Worm (Caenorhabditis elegans): ENCODE results near the gene fbxa-88.
A peak's percentile ranks its signal among the peaks of the same experiment; 100 is the strongest.

Gene fbxa-88

DNA sequence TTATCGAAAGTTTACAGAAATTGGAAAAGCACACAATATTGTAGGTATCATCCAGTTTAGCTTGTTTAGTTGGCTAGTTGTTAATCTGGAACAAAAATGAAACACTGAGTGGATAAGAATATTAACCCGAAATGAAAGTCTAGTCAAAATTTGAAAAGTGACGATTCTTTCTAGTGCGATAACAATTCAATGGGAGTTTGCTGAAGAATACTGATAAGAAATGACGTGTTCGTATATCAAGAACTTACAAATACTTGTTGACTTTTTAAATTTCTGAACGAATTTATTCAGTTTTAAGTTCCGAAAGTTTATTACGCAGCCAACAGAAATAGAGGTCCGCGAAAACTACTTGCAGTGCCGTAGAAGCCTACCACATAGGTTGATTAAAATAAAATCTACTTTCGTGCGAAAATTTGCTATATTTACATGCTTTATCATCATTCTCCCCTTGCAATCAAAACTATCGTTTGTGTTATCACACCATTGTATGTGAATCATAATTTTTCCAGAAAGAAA is at the start of gene fbxa-88:
Gene fbxa-88, minus strand, starts transcription at position 51 of the 516 bp plus-strand sequence.
- TF ChIP-seq nhr-11 (tag; optimal IDR thresholded peaks at IDR 0.05) (no peak), elt-2 (tag; optimal IDR thresholded peaks at IDR 0.05) (peak; percentile 80), pqm-1 (tag; optimal IDR thresholded peaks at IDR 0.05) (peak; percentile 58), skn-1 (tag; optimal IDR thresholded peaks at IDR 0.05) (peak; percentile 15), eor-1 (tag; optimal IDR thresholded peaks at IDR 0.05) (no peak)

DNA sequence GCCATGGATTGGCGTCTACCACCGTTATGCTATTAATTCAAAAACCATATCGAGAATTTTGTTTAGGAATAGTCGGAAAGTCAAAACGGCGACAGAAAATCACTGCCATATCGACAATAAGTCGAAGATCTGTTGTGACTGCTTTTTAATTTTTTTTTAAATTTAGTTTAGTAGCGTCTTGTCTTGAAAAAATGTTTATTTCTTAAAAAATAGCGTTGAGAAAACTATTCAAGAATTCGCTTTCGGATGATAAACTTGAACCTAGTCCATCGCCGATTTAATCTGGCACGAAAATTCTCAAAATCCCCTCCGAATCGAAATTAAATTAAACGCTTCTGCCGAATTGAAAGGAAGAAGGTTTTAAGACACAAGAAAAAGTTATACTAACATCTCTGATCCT is 49.2 kb upstream of the fbxa-88 start, which contains the start of gene srh-279:
Gene srh-279, plus strand, starts transcription at position 301 of the 400 bp plus-strand sequence.
- TF ChIP-seq mdl-1 (tag; optimal IDR thresholded peaks at IDR 0.05) (no peak), ceh-16 (tag; optimal IDR thresholded peaks at IDR 0.05) (no peak), ZK546.5 (tag; optimal IDR thresholded peaks at IDR 0.05) (no peak), eor-1 (tag; optimal IDR thresholded peaks at IDR 0.05) (no peak), zag-1 (tag; optimal IDR thresholded peaks at IDR 0.05) (no peak), ceh-28 (tag; optimal IDR thresholded peaks at IDR 0.05) (no peak), pha-4 (tag; optimal IDR thresholded peaks at IDR 0.05) (no peak), mml-1 (tag; optimal IDR thresholded peaks at IDR 0.05) (no peak)

DNA sequence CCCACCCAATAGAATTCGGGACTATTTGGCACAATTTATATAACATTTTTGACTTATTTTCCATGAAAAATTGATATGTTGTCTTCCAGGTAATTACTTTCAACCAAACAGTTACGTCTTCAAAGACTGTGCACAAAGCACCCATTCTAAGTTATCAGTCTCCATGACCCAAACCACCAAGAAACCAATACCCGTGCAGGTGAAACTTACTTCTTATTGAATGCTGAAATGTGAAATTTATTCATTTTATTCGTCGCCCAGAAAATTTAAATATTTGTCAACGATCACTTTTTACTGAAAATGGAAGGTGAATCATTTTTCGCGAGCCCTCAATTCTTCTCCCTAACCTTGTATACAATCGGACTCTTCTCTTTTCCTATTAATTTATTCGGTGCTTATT is 47.6 kb upstream of the fbxa-88 start, which contains the start of gene srh-281:
Gene srh-281, plus strand, starts transcription at position 301 of the 400 bp plus-strand sequence.
- TF ChIP-seq nhr-237 (tag; optimal IDR thresholded peaks at IDR 0.05), result no peak
- no peak for TF ChIP-seq ceh-9 (tag; optimal IDR thresholded peaks at IDR 0.05)
- no peak for TF ChIP-seq pha-4 (tag; optimal IDR thresholded peaks at IDR 0.05)
- no peak for TF ChIP-seq egl-27 (tag; optimal IDR thresholded peaks at IDR 0.05)
- TF ChIP-seq skn-1 (tag; optimal IDR thresholded peaks at IDR 0.05), result no peak
- no peak for TF ChIP-seq eor-1 (tag; optimal IDR thresholded peaks at IDR 0.05)

DNA sequence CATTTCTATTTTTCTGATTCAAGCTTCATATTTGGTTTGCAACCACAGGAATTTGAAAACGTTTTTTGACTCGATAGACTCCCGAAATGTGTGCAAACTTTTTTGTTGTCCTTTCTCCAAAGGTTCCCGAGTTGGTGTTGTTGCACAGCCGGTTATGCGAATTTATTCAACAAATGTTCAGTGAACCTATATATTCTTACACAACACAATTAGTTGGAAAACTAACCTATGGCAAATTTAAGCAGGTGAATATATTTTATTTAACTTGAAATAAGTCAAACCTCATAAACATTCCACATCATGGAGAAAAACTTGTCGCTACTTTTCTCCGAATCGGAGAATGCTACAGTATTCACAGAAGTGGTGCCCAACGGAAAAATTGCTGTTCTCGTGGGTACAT is 40.4 kb upstream of the fbxa-88 start, which contains the start of gene srz-14:
Gene srz-14, plus strand, starts transcription at position 301 of the 400 bp plus-strand sequence.
- TF ChIP-seq fkh-2 (tag; optimal IDR thresholded peaks at IDR 0.05) (no peak), fos-1 (tag; optimal IDR thresholded peaks at IDR 0.05) (no peak), ceh-9 (tag; optimal IDR thresholded peaks at IDR 0.05) (no peak), ZK546.5 (tag; optimal IDR thresholded peaks at IDR 0.05) (no peak), sea-2 (GFP tag; optimal IDR thresholded peaks at IDR 0.05) (no peak), hmg-11 (tag; optimal IDR thresholded peaks at IDR 0.05) (no peak), nhr-25 (tag; optimal IDR thresholded peaks at IDR 0.05) (no peak), lin-39 (tag; optimal IDR thresholded peaks at IDR 0.05) (no peak), fkh-10 (GFP tag; optimal IDR thresholded peaks at IDR 0.05) (no peak), mdl-1 (tag; optimal IDR thresholded peaks at IDR 0.05) (no peak), pqm-1 (tag; optimal IDR thresholded peaks at IDR 0.05) (no peak), skn-1 (tag; optimal IDR thresholded peaks at IDR 0.05) (no peak), nhr-67 (tag; optimal IDR thresholded peaks at IDR 0.05) (no peak), zag-1 (tag; optimal IDR thresholded peaks at IDR 0.05) (no peak), lsy-12 (tag; optimal IDR thresholded peaks at IDR 0.05) (no peak)

DNA sequence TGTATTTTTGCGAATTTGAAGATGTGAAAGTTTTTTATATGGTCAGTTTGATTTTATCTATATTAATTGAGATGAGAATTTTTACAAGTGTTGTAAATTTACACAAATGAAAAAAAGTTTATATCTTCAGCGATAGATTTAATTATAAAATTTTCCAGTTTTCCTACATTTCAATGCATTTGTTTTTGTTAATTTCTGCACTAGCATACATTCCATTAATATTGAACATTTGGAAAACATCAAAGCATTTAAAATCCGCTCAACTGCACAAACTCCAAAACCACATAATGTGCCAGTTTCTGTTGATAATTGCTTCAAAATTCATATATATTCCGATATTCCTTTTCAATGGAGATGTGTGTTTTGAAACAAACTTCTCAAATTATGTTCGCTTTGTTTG is 40.0 kb upstream of the fbxa-88 start, which contains the start of gene srh-277:
Gene srh-277, plus strand, starts transcription at position 301 of the 400 bp plus-strand sequence.
- TF ChIP-seq R02D3.7 (tag; optimal IDR thresholded peaks at IDR 0.05) (no peak), ZK546.5 (tag; optimal IDR thresholded peaks at IDR 0.05) (no peak), tbx-2 (tag; optimal IDR thresholded peaks at IDR 0.05) (no peak), fos-1 (tag; optimal IDR thresholded peaks at IDR 0.05) (no peak), snpc-4 (tag; optimal IDR thresholded peaks at IDR 0.05) (no peak), nhr-11 (tag; optimal IDR thresholded peaks at IDR 0.05) (no peak), ama-1 (optimal IDR thresholded peaks at IDR 0.05) (no peak), lsy-12 (tag; optimal IDR thresholded peaks at IDR 0.05) (no peak), elt-3 (tag; optimal IDR thresholded peaks at IDR 0.05) (no peak)

DNA sequence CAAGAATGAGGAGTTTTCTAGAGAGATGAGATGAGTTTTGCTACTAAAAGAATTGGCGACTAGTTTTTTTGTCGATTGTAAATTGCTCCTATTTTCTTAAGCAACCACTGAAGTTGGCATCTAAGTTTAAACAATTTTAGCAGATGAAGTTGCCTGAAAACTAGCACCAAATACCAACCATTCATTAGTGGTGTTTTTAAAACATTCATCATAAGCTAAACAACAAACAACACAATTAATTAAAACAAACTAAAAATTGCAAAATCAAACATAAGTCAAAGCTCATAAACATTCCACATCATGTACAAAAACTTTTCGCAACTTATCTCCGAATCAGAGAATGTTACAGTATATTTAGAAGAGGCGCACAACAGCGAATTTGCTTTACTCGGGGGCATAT is 39.2 kb upstream of the fbxa-88 start, which contains the start of gene srz-13:
Gene srz-13, plus strand, starts transcription at position 301 of the 400 bp plus-strand sequence.
- TF ChIP-seq unc-39 (tag; optimal IDR thresholded peaks at IDR 0.05) (no peak), eor-1 (tag; optimal IDR thresholded peaks at IDR 0.05) (no peak), pha-4 (tag; optimal IDR thresholded peaks at IDR 0.05) (no peak), nhr-237 (tag; optimal IDR thresholded peaks at IDR 0.05) (no peak), elt-3 (tag; optimal IDR thresholded peaks at IDR 0.05) (no peak), lin-15B (tag; optimal IDR thresholded peaks at IDR 0.05) (no peak), nhr-43 (tag; optimal IDR thresholded peaks at IDR 0.05; ENCODE audit: poor library complexity, severe bottlenecking) (no peak), fkh-2 (tag; optimal IDR thresholded peaks at IDR 0.05) (no peak), tbx-2 (tag; optimal IDR thresholded peaks at IDR 0.05) (no peak), ztf-11 (tag; optimal IDR thresholded peaks at IDR 0.05) (no peak), ZK546.5 (tag; optimal IDR thresholded peaks at IDR 0.05) (no peak), ceh-16 (tag; optimal IDR thresholded peaks at IDR 0.05) (no peak), ztf-4 (tag; optimal IDR thresholded peaks at IDR 0.05) (no peak), fos-1 (tag; optimal IDR thresholded peaks at IDR 0.05) (no peak), fkh-10 (GFP tag; optimal IDR thresholded peaks at IDR 0.05) (no peak), ceh-82 (tag; optimal IDR thresholded peaks at IDR 0.05) (no peak), elt-1 (tag; optimal IDR thresholded peaks at IDR 0.05) (no peak), daf-12 (tag; optimal IDR thresholded peaks at IDR 0.05) (no peak), R02D3.7 (tag; optimal IDR thresholded peaks at IDR 0.05) (no peak), nhr-11 (tag; optimal IDR thresholded peaks at IDR 0.05) (no peak)
